Worm (Caenorhabditis elegans): Measurements from ENCODE around the gene nlp-45.

DNA sequence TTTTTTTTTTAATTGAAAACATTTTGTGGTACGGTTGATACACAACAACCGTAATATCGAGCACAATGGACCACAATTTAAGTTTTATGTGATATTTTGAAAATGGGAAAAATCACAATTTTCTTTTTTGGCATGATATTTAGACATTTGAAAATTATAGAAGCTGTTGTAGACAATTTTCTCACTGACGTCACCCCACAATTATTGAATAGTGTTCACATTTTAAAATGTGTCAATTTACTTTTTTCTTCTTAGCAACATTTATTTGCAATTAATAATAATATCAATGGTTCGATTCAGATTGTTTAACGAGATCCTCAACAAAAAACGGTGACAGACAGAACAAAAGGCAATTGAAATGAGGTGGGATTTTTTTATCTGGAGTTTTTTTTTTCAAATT is 2.7 kb downstream of the nlp-45 start, which contains the start of gene T01B6.1:
- no peak for TF ChIP-seq unc-42 (tag; optimal IDR thresholded peaks at IDR 0.05)
- no peak for TF ChIP-seq F13H6.1 (tag; optimal IDR thresholded peaks at IDR 0.05)
- no peak for TF ChIP-seq ceh-30 (tag; optimal IDR thresholded peaks at IDR 0.05)
- no peak for TF ChIP-seq tbx-2 (tag; optimal IDR thresholded peaks at IDR 0.05)

Measured in whole organism, late embryonic.